Worm (Caenorhabditis elegans): ENCODE results near the gene R02F2.1.

R02F2.1 gene

ce11 chrIII:5501358-5502287 lies at the start of gene R02F2.1:
Gene R02F2.1, plus strand, starts transcription at chrIII:5501885.
- TF ChIP-seq him-1 (tag; optimal IDR thresholded peaks at IDR 0.05) (no peak), dao-5 (tag; optimal IDR thresholded peaks at IDR 0.05) (no peak), W03F9.2 (tag; optimal IDR thresholded peaks at IDR 0.05) (no peak)

ce11 chrIII:5453290-5453689 lies 48.4 kb upstream of the R02F2.1 start, which contains the start of gene F48E8.4:
Gene F48E8.4, plus strand, starts transcription at chrIII:5453590.
- no peak for TF ChIP-seq dao-5 (tag; optimal IDR thresholded peaks at IDR 0.05)
- no peak for TF ChIP-seq him-1 (tag; optimal IDR thresholded peaks at IDR 0.05)
- TF ChIP-seq W03F9.2 (tag; optimal IDR thresholded peaks at IDR 0.05) = no peak

ce11 chrIII:5461079-5461478 lies 40.6 kb upstream of the R02F2.1 start, which contains the start of gene F48E8.3:
Gene F48E8.3, plus strand, starts transcription at chrIII:5461379.
- no peak for TF ChIP-seq dao-5 (tag; optimal IDR thresholded peaks at IDR 0.05)
- no peak for TF ChIP-seq him-1 (tag; optimal IDR thresholded peaks at IDR 0.05)
- no peak for TF ChIP-seq W03F9.2 (tag; optimal IDR thresholded peaks at IDR 0.05)

ce11 chrIII:5464077-5464476 lies 37.6 kb upstream of the R02F2.1 start, which contains the start of gene F48E8.2:
Gene F48E8.2, plus strand, starts transcription at chrIII:5464377.
- TF ChIP-seq W03F9.2 (tag; optimal IDR thresholded peaks at IDR 0.05) = no peak
- TF ChIP-seq dao-5 (tag; optimal IDR thresholded peaks at IDR 0.05) = no peak
- TF ChIP-seq him-1 (tag; optimal IDR thresholded peaks at IDR 0.05) = no peak

DNA sequence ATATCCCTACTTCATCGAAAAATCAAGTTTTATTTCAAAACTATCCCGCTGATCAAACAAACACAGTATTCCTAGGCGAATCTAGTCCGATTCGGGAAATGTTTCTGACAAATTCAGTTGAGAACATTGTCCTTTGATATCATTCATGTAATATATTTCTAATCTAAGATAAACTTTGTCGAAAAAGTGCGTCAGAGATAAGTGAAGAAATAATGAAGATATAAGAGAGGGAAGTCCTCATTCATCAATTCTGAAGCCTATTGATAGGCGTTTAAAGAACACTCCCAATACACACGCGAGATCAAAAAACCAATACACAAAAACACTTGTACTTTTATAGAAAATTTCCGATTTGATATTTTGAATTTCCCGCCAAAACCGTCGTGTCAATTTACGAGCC lies 36.8 kb upstream of the R02F2.1 start:
- TF ChIP-seq dao-5 (tag; optimal IDR thresholded peaks at IDR 0.05) (no peak), W03F9.2 (tag; optimal IDR thresholded peaks at IDR 0.05) (no peak), him-1 (tag; optimal IDR thresholded peaks at IDR 0.05) (no peak)

ce11 chrIII:5469090-5469489 lies 32.6 kb upstream of the R02F2.1 start:
- TF ChIP-seq dao-5 (tag; optimal IDR thresholded peaks at IDR 0.05) = no peak
- TF ChIP-seq W03F9.2 (tag; optimal IDR thresholded peaks at IDR 0.05) = no peak
- no peak for TF ChIP-seq him-1 (tag; optimal IDR thresholded peaks at IDR 0.05)

- TF ChIP-seq him-1 (tag; optimal IDR thresholded peaks at IDR 0.05) (no peak), W03F9.2 (tag; optimal IDR thresholded peaks at IDR 0.05) (no peak), dao-5 (tag; optimal IDR thresholded peaks at IDR 0.05) (no peak)
Measured at ce11 chrIII:5472693-5473092, 29.0 kb upstream of the R02F2.1 start.

DNA sequence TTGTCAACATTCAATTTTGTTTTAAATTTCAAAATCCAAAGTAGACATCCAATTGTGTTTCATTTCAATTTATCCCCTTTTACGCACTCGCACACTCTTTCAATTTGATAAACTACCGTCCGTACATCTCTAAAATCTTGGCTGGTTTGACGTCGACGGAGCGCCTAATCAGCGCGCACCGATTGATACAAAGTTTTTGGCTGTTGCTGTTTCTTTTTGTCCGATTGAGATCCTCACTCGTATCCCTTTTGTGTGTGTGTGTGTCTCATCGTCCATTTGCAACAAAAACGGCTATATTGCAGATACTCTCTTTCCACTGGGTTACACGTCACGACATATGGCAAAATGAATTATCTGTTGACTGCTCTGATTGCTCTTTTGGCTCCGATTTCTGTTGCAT lies 27.5 kb upstream of the R02F2.1 start, which contains the start of gene lon-1:
Gene lon-1 (plus strand): TSS at position 301 of the 400 bp plus-strand sequence.
- no peak for TF ChIP-seq him-1 (tag; optimal IDR thresholded peaks at IDR 0.05)

ce11 chrIII:5478011-5478410 lies 23.7 kb upstream of the R02F2.1 start, which contains the start of gene R02F2.10:
Gene R02F2.10, plus strand, starts transcription at chrIII:5478311.
- no peak for TF ChIP-seq W03F9.2 (tag; optimal IDR thresholded peaks at IDR 0.05)
- no peak for TF ChIP-seq him-1 (tag; optimal IDR thresholded peaks at IDR 0.05)
- no peak for TF ChIP-seq dao-5 (tag; optimal IDR thresholded peaks at IDR 0.05)

ce11 chrIII:5478824-5479368 lies 22.8 kb upstream of the R02F2.1 start, which contains the start of the genes R02F2.6 and R02F2.5:
Gene R02F2.6, minus strand, starts transcription at chrIII:5478924.
Gene R02F2.5, plus strand, starts transcription at chrIII:5479318.
- TF ChIP-seq dao-5 (tag; optimal IDR thresholded peaks at IDR 0.05) (no peak), W03F9.2 (tag; optimal IDR thresholded peaks at IDR 0.05) (no peak), him-1 (tag; optimal IDR thresholded peaks at IDR 0.05) (no peak)

- no peak for TF ChIP-seq dao-5 (tag; optimal IDR thresholded peaks at IDR 0.05)
- TF ChIP-seq him-1 (tag; optimal IDR thresholded peaks at IDR 0.05) = no peak
- TF ChIP-seq W03F9.2 (tag; optimal IDR thresholded peaks at IDR 0.05) = no peak
Measured at ce11 chrIII:5479493-5480167, 22.1 kb upstream of the R02F2.1 start.

DNA sequence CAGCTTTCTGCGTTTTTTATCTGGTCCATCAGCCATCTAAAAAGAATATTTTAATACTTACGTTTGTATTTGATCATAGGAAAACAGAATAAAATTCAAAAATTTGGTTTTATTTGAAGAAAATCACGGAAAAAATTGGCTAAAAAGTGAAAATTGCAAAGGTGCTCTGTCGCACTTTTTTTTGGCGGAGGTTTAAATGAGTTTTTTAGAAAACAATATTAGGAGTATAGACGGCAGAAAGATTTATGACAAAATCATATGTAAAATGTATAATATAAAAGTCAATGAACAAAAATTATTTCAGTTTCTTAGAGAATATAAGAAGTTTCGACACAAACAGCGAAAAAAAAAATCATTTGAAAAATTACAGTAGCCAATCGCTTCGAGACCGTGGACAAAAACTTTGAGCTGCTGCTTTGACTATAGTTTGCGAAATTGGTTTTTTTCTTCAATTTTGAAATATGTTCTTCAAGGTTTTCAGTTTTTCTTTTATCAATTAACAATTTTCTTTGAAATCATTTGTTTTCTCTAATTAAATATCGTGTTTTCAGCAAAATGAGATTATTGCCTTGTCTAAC lies 17.9 kb upstream of the R02F2.1 start, which contains the start of the genes R02F2.7 and R02F2.4:
Gene R02F2.7 (minus strand): TSS at position 36 of the 578 bp plus-strand sequence.
Gene R02F2.4 (plus strand): TSS at position 552 of the 578 bp plus-strand sequence.
- TF ChIP-seq W03F9.2 (tag; optimal IDR thresholded peaks at IDR 0.05) (no peak), dao-5 (tag; optimal IDR thresholded peaks at IDR 0.05) (no peak), him-1 (tag; optimal IDR thresholded peaks at IDR 0.05) (no peak)

ce11 chrIII:5486345-5486744 lies 15.3 kb upstream of the R02F2.1 start:
- TF ChIP-seq W03F9.2 (tag; optimal IDR thresholded peaks at IDR 0.05) (no peak), dao-5 (tag; optimal IDR thresholded peaks at IDR 0.05) (no peak)

Data from whole organism, L4/young adult.